Fruit fly (Drosophila melanogaster): ENCODE results near the gene CG34177.

The CG34177 gene

dm6 chr2L:4440881-4441737, 7.4 kb downstream of the CG34177 start, which contains the start of gene CG15431 (continued):
- TF ChIP-seq CG2116 (GFP tag; optimal IDR thresholded peaks at IDR 0.05) (peak; percentile 13), CG10366 (GFP tag; IDR thresholded peaks at IDR 0.05) (peak; percentile 62), CG15011 (GFP tag; optimal IDR thresholded peaks at IDR 0.05) (no peak), dan (GFP tag; IDR thresholded peaks at IDR 0.05) (no peak), tin (GFP tag; optimal IDR thresholded peaks at IDR 0.05) (peak; percentile 37), vfl (GFP tag; optimal IDR thresholded peaks at IDR 0.05) (peak; percentile 21), bbx (GFP tag; IDR thresholded peaks at IDR 0.05; ENCODE audit: partially characterized antibody) (no peak), vnd (GFP tag; IDR thresholded peaks at IDR 0.05; ENCODE audit: partially characterized antibody) (no peak), Mrtf (GFP tag; IDR thresholded peaks at IDR 0.05) (peak; percentile 67; the same call in 1 of the 3 replicates), Oli (tag; optimal IDR thresholded peaks at IDR 0.05) (peak; percentile 53), prd (optimal IDR thresholded peaks at IDR 0.05) (no peak), prd (GFP tag; IDR thresholded peaks at IDR 0.05) (no peak; the same call in none of the 3 replicates), CG12659 (GFP tag; optimal IDR thresholded peaks at IDR 0.05) (peak; percentile 39), CG7271 (tag; optimal IDR thresholded peaks at IDR 0.05) (no peak), CG1832 (GFP tag; optimal IDR thresholded peaks at IDR 0.05) (no peak), Blimp-1 (GFP tag; optimal IDR thresholded peaks at IDR 0.05) (no peak), scrt (GFP tag; optimal IDR thresholded peaks at IDR 0.05) (peak; percentile 55), HLH54F (GFP tag; optimal IDR thresholded peaks at IDR 0.05) (peak; percentile 46), az2 (GFP tag; optimal IDR thresholded peaks at IDR 0.05) (peak; percentile 52), tna (GFP tag; IDR thresholded peaks at IDR 0.05; ENCODE audit: partially characterized antibody) (no peak), CG9797 (GFP tag; optimal IDR thresholded peaks at IDR 0.05) (no peak), CG34422 (GFP tag; IDR thresholded peaks at IDR 0.05) (0 out of 3 replicates have a peak, but pooled peaks have one; percentile 47), ERR (GFP tag; optimal IDR thresholded peaks at IDR 0.05) (no peak), CG3065 (GFP tag; optimal IDR thresholded peaks at IDR 0.05) (no peak), CG13287 (GFP tag; IDR thresholded peaks at IDR 0.05; ENCODE audit: partially characterized antibody) (0 out of 2 replicates have a peak, but pooled peaks have one; percentile 15), CG9932 (GFP tag; IDR thresholded peaks at IDR 0.05) (peak; percentile 61), Tbp (GFP tag; optimal IDR thresholded peaks at IDR 0.05) (no peak), run (tag; optimal IDR thresholded peaks at IDR 0.05) (peak; percentile 17), bowl (GFP tag; IDR thresholded peaks at IDR 0.05) (no peak), inv (GFP tag; IDR thresholded peaks at IDR 0.05; ENCODE audit: partially characterized antibody) (no peak), CG31388 (GFP tag; optimal IDR thresholded peaks at IDR 0.05) (no peak), ato (GFP tag; IDR thresholded peaks at IDR 0.05; ENCODE audit: partially characterized antibody) (no peak), Dek (tag; optimal IDR thresholded peaks at IDR 0.05) (peak; percentile 68), jing (GFP tag; optimal IDR thresholded peaks at IDR 0.05) (peak; percentile 11), CG8765 (GFP tag; IDR thresholded peaks at IDR 0.05) (no peak), ssp (GFP tag; IDR thresholded peaks at IDR 0.05) (0 out of 2 replicates have a peak, but pooled peaks have one; percentile 20), lilli (GFP tag; optimal IDR thresholded peaks at IDR 0.05) (peak; percentile 69), dimm (GFP tag; IDR thresholded peaks at IDR 0.05) (no peak), aop (GFP tag; IDR thresholded peaks at IDR 0.05) (no peak), CkIIα-i1 (GFP tag; IDR thresholded peaks at IDR 0.05) (peak; percentile 65; the same call in 1 of the 2 replicates), sc (optimal IDR thresholded peaks at IDR 0.05) (no peak), sc (GFP tag; optimal IDR thresholded peaks at IDR 0.05) (no peak), caup (GFP tag; optimal IDR thresholded peaks at IDR 0.05; ENCODE audit: severe bottlenecking) (peak; percentile 70), CG1647 (GFP tag; optimal IDR thresholded peaks at IDR 0.05) (peak; percentile 23), Rfx (GFP tag; IDR thresholded peaks at IDR 0.05) (peak; percentile 73), amos (GFP tag; IDR thresholded peaks at IDR 0.05; ENCODE audit: partially characterized antibody) (peak; percentile 14; the same call in 1 of the 2 replicates), CG4360 (GFP tag; IDR thresholded peaks at IDR 0.05) (no peak), gt (GFP tag; IDR thresholded peaks at IDR 0.05) (no peak), CoRest (tag; optimal IDR thresholded peaks at IDR 0.05) (peak; percentile 47)

All from whole organism, embryonic.